Worm (Caenorhabditis elegans): Measurements from ENCODE around the gene chpf-1.

DNA sequence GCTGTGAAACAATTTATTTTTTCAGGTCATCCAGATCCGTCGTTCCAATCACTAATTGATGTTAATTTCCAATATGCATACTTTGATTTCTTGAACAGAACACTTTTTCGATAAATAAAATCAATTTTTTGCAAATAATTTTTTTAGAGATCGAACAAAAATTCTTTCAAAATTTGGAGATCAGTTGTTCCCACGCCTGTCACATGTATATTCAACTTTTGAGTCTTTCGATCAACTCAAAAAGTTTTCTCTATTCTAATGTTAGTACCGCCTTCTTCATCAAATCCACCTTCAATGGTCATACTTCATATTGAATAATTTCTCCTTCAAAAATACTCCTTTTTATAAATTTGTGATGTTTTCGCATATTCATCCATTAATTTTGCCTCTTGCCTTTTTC, 48.6 kb downstream of the chpf-1 start, which contains the start of gene srsx-29:
- TF ChIP-seq ref-1 (GFP tag; conservative IDR thresholded peaks at IDR 0.05): no peak
- TF ChIP-seq T22C8.4 (GFP tag; IDR thresholded peaks at IDR 0.05): no peak
- TF ChIP-seq flt-1 (GFP tag; IDR thresholded peaks at IDR 0.05): no peak
- TF ChIP-seq tab-1 (GFP tag; IDR thresholded peaks at IDR 0.05): no peak
- TF ChIP-seq med-1 (GFP tag; optimal IDR thresholded peaks at IDR 0.05; ENCODE audit: insufficient read depth): no peak
- no peak for TF ChIP-seq ztf-23 (GFP tag; IDR thresholded peaks at IDR 0.05)
